ENCODE assay signal across 3 worm cellular contexts in the genomic region with DNA sequence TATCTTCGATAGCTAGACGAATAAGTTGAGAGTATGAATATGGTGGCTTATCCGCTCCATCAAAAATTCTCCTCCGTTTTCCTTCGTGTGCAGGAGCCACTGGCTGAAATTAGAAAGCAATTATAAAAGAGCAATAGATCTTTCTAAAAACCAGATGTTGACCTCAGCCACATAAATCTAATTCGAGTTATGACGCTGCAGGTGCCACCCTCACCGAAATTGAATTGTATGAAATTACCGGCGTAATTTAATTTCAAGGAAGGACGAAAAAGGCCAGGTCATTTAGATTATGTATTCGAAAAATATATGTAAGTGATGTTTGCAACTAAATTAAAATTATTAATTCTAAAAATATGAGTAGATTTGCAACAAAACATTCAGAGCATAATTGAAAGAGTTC.
TF ChIP-seq lines count a peak whose summit lies in the region.

No protein-coding gene starts in this region.

TF ChIP-seq in whole organism, L1 larva, 84 proteins besides CTCF, POLR2A, EP300 and RAD21:
- TF ChIP-seq nhr-28 (tag; optimal IDR thresholded peaks at IDR 0.05; lab: Kevin White, UChicago), result no peak
- peak; percentile 17 for TF ChIP-seq nhr-47 (tag; optimal IDR thresholded peaks at IDR 0.05; lab: Kevin White, UChicago)
- TF ChIP-seq nhr-71 (tag; optimal IDR thresholded peaks at IDR 0.05; lab: Kevin White, UChicago), result peak; percentile 1
- TF ChIP-seq nhr-85 (tag; lab: Kevin White, UChicago), result no peak
- no peak for TF ChIP-seq ztf-11 (tag; optimal IDR thresholded peaks at IDR 0.05; lab: Kevin White, UChicago)
- TF ChIP-seq nhr-90 (tag; optimal IDR thresholded peaks at IDR 0.05; lab: Kevin White, UChicago; ENCODE audit: poor library complexity), result no peak
- no peak for TF ChIP-seq mef-2 (tag; optimal IDR thresholded peaks at IDR 0.05; lab: Kevin White, UChicago)
- no peak for TF ChIP-seq ces-1 (GFP tag; optimal IDR thresholded peaks at IDR 0.05; lab: Kevin White, UChicago)
- TF ChIP-seq blmp-1 (tag; optimal IDR thresholded peaks at IDR 0.05; lab: Kevin White, UChicago), result no peak
- no peak for TF ChIP-seq fkh-8 (tag; optimal IDR thresholded peaks at IDR 0.05; lab: Kevin White, UChicago)
- TF ChIP-seq fkh-10 (GFP tag; optimal IDR thresholded peaks at IDR 0.05; lab: Kevin White, UChicago), result no peak

TF ChIP-seq in whole organism, late embryonic, 69 proteins besides CTCF, POLR2A, EP300 and RAD21:
- no peak for TF ChIP-seq ceh-30 (tag; optimal IDR thresholded peaks at IDR 0.05; lab: Kevin White, UChicago)
- peak; percentile 73 for TF ChIP-seq unc-42 (tag; optimal IDR thresholded peaks at IDR 0.05; lab: Kevin White, UChicago)

TF ChIP-seq in whole organism, mixed stage, embryonic, 35 proteins besides CTCF, POLR2A, EP300 and RAD21:
- TF ChIP-seq ces-1 (GFP tag; optimal IDR thresholded peaks at IDR 0.05; lab: Kevin White, UChicago) (peak; percentile 95), sptf-1 (tag; optimal IDR thresholded peaks at IDR 0.05; lab: Kevin White, UChicago) (no peak)
